Worm (Caenorhabditis elegans) whole organism, young adult: Measurements from ENCODE around the gene nspd-7.
A peak's percentile ranks its signal among the peaks of the same experiment; 100 is the strongest.

ENCODE experiments used
- B0019.2 ChIP-seq: fragments of 200-800 bp; sonication (Bioruptor generic); conservative IDR thresholded peaks from 2 replicates; pipeline ENCODE4 v1.3.6; 2022; ENCODE audit warnings: missing genetic modification reagents, missing genetic modification characterization, missing compliant biosample characterization
- B0336.3 ChIP-seq: fragments of 200-800 bp; sonication (Bioruptor generic); IDR thresholded peaks from 2 replicates; pipeline ENCODE4 v1.3.6; 2022; ENCODE audit warnings: missing genetic modification characterization, missing compliant biosample characterization
- C17E4.6 ChIP-seq: fragments of 200-800 bp; sonication (Bioruptor generic); IDR thresholded peaks from 2 replicates; pipeline ENCODE4 v1.3.6; 2022; ENCODE audit warnings: missing genetic modification reagents, missing genetic modification characterization, missing compliant biosample characterization
- D2030.7 ChIP-seq: fragments of 200-800 bp; sonication (Bioruptor generic); IDR thresholded peaks from 2 replicates; pipeline ENCODE4 v1.3.6; 2022; ENCODE audit warnings: missing genetic modification reagents, missing genetic modification characterization, missing compliant biosample characterization
- F10E7.11 ChIP-seq: sonication (generic microtip); optimal IDR thresholded peaks from 2 replicates; lab custom pipeline; 2017; ENCODE audit warnings: mild to moderate bottlenecking, missing genetic modification characterization, moderate library complexity, missing compliant biosample characterization
- F33H1.4 ChIP-seq: fragments of 200-800 bp; sonication (Bioruptor generic); IDR thresholded peaks from 2 replicates; pipeline ENCODE4 v1.3.6; 2022; ENCODE audit warnings: missing genetic modification reagents, missing genetic modification characterization, missing compliant biosample characterization
- F39B2.1 ChIP-seq: fragments of 200-800 bp; sonication (Bioruptor generic); IDR thresholded peaks from 2 replicates; pipeline ENCODE4 v1.3.6; 2022; ENCODE audit warnings: missing genetic modification reagents, missing genetic modification characterization, missing compliant biosample characterization
- F52B5.7 ChIP-seq: sonication (generic microtip); optimal IDR thresholded peaks from 2 replicates; lab custom pipeline; 2016; ENCODE audit warnings: mild to moderate bottlenecking, missing genetic modification characterization, missing compliant biosample characterization
- F55B11.4 ChIP-seq: sonication (generic microtip); optimal IDR thresholded peaks from 2 replicates; lab custom pipeline; 2016; ENCODE audit warnings: missing compliant biosample characterization, missing genetic modification characterization, borderline replicate concordance; ENCODE audit not compliant: insufficient read depth
- F57A8.1 ChIP-seq: fragments of 200-800 bp; sonication (Bioruptor generic); optimal IDR thresholded peaks from 2 replicates; lab custom pipeline; 2018; ENCODE audit warnings: mild to moderate bottlenecking, missing genetic modification characterization, moderate library complexity, missing compliant biosample characterization
- T07F8.4 ChIP-seq: sonication (generic microtip); optimal IDR thresholded peaks from 2 replicates; lab custom pipeline; 2016; ENCODE audit warnings: mild to moderate bottlenecking, missing genetic modification characterization, moderate library complexity, missing compliant biosample characterization
- Y53G8AR.9 ChIP-seq: fragments of 200-800 bp; sonication (Bioruptor generic); conservative IDR thresholded peaks from 2 replicates; pipeline ENCODE4 v1.3.6; 2022; ENCODE audit warnings: missing genetic modification reagents, missing genetic modification characterization, missing compliant biosample characterization
- akir-1 ChIP-seq: fragments of 200-800 bp; sonication (Bioruptor generic); optimal IDR thresholded peaks from 2 replicates; lab custom pipeline; 2018; ENCODE audit warnings: mild to moderate bottlenecking, missing genetic modification characterization, moderate library complexity, missing compliant biosample characterization
- atf-7 ChIP-seq: sonication (generic microtip); optimal IDR thresholded peaks from 2 replicates; lab custom pipeline; 2017; ENCODE audit warnings: mild to moderate bottlenecking, missing genetic modification characterization, missing compliant biosample characterization
- attf-6 ChIP-seq: fragments of 200-800 bp; sonication (Bioruptor generic); IDR thresholded peaks from 2 replicates; pipeline ENCODE4 v1.3.6; 2022; ENCODE audit warnings: missing genetic modification reagents, missing genetic modification characterization, missing compliant biosample characterization
- bed-2 ChIP-seq: fragments of 200-800 bp; sonication (Bioruptor generic); IDR thresholded peaks from 2 replicates; pipeline ENCODE4 v1.3.6; 2022; ENCODE audit warnings: missing genetic modification reagents, missing genetic modification characterization, missing compliant biosample characterization
- ccch-3 ChIP-seq: fragments of 200-800 bp; sonication (Bioruptor generic); optimal IDR thresholded peaks from 2 replicates; lab custom pipeline; 2018; ENCODE audit warnings: mild to moderate bottlenecking, missing genetic modification characterization, missing compliant biosample characterization
- ceh-40 ChIP-seq: fragments of 200-800 bp; sonication (Bioruptor generic); IDR thresholded peaks from 2 replicates; pipeline ENCODE4 v1.3.6; 2022; ENCODE audit warnings: missing genetic modification characterization, missing compliant biosample characterization
- ceh-79 ChIP-seq: sonication (generic microtip); optimal IDR thresholded peaks from 2 replicates; lab custom pipeline; 2017; ENCODE audit warnings: mild to moderate bottlenecking, missing genetic modification characterization, missing compliant biosample characterization
- dpff-1 ChIP-seq: sonication (generic microtip); optimal IDR thresholded peaks from 2 replicates; lab custom pipeline; 2017; ENCODE audit warnings: mild to moderate bottlenecking, missing genetic modification characterization, missing compliant biosample characterization
- ets-4 ChIP-seq: fragments of 200-800 bp; sonication (Bioruptor generic); optimal IDR thresholded peaks from 2 replicates; lab custom pipeline; 2018; ENCODE audit warnings: mild to moderate bottlenecking, missing genetic modification characterization, missing compliant biosample characterization
- gei-17 ChIP-seq: fragments of 200-800 bp; sonication (Bioruptor generic); optimal IDR thresholded peaks from 2 replicates; lab custom pipeline; 2018; ENCODE audit warnings: mild to moderate bottlenecking, missing genetic modification characterization, missing compliant biosample characterization
- him-1 ChIP-seq: sonication (generic microtip); optimal IDR thresholded peaks from 2 replicates; lab custom pipeline; 2016; ENCODE audit warnings: missing genotype, missing genetic modification reagents, missing genetic modification characterization, missing compliant biosample characterization
- hrde-1 ChIP-seq: sonication (generic microtip); optimal IDR thresholded peaks from 2 replicates; lab custom pipeline; 2016; ENCODE audit warnings: missing genetic modification characterization, mild to moderate bottlenecking, missing compliant biosample characterization, moderate library complexity, missing genotype, missing genetic modification reagents, borderline replicate concordance
- let-607 ChIP-seq, 2 experiments: fragments of 200-800 bp in 1 of 2; sonication (Bioruptor generic) in 1 of 2; sonication (generic microtip) in 1 of 2; optimal IDR thresholded peaks; 2 replicates each; lab custom pipeline; 2016 to 2018; ENCODE audit warnings: mild to moderate bottlenecking in 2 of 2, missing compliant biosample characterization in 2 of 2, missing genetic modification characterization in 2 of 2, moderate library complexity in 2 of 2, missing genotype in 1 of 2
- lsl-1 ChIP-seq: fragments of 200-800 bp; sonication (Bioruptor generic); optimal IDR thresholded peaks from 2 replicates; lab custom pipeline; 2018; ENCODE audit warnings: mild to moderate bottlenecking, missing genetic modification characterization, moderate library complexity, missing compliant biosample characterization
- madf-6 ChIP-seq: fragments of 200-800 bp; sonication (Bioruptor generic); IDR thresholded peaks from 2 replicates; pipeline ENCODE4 v1.3.6; 2022; ENCODE audit warnings: missing genetic modification reagents, missing genetic modification characterization, missing compliant biosample characterization
- nfya-2 ChIP-seq: fragments of 200-800 bp; sonication (Bioruptor generic); IDR thresholded peaks from 2 replicates; pipeline ENCODE4 v1.3.6; 2022; ENCODE audit warnings: missing genetic modification reagents, missing genetic modification characterization, missing compliant biosample characterization
- nfyb-1 ChIP-seq: fragments of 200-800 bp; sonication (Bioruptor generic); IDR thresholded peaks from 2 replicates; pipeline ENCODE4 v1.3.6; 2022; ENCODE audit warnings: missing genetic modification reagents, missing genetic modification characterization, missing compliant biosample characterization
- nhr-179 ChIP-seq: sonication (generic microtip); optimal IDR thresholded peaks from 2 replicates; lab custom pipeline; 2016; ENCODE audit warnings: mild to moderate bottlenecking, missing genetic modification characterization, missing compliant biosample characterization
- nhr-80 ChIP-seq: sonication (generic microtip); optimal IDR thresholded peaks from 2 replicates; lab custom pipeline; 2016; ENCODE audit warnings: missing genetic modification characterization, missing compliant biosample characterization
- rec-8 ChIP-seq, 2 experiments: sonication (generic microtip); optimal IDR thresholded peaks; 2 replicates each; lab custom pipeline; 2016; ENCODE audit warnings: mild to moderate bottlenecking in 2 of 2, missing genetic modification characterization in 2 of 2, missing genetic modification reagents in 2 of 2, missing genotype in 2 of 2, missing biosample characterization in 1 of 2, missing compliant biosample characterization in 1 of 2, moderate library complexity in 1 of 2
- repo-1 ChIP-seq: sonication (generic microtip); optimal IDR thresholded peaks from 2 replicates; lab custom pipeline; 2017; ENCODE audit warnings: mild to moderate bottlenecking, missing genetic modification characterization, missing compliant biosample characterization
- snpc-3.4 ChIP-seq: sonication (generic microtip); optimal IDR thresholded peaks from 2 replicates; lab custom pipeline; 2017; ENCODE audit warnings: missing genetic modification characterization, mild to moderate bottlenecking, missing compliant biosample characterization, antibody characterized with exemption, moderate library complexity, missing genotype, missing genetic modification reagents
- snpc-4 ChIP-seq, 5 experiments: fragments of 150-350 bp in 1 of 5; sonication (generic microtip) in 4 of 5; optimal IDR thresholded peaks; 2 replicates each; lab custom pipeline; 2014 to 2018; ENCODE audit warnings: missing genetic modification characterization in 5 of 5, missing biosample characterization in 3 of 5, antibody characterized with exemption in 2 of 5, mild to moderate bottlenecking in 2 of 5, missing compliant biosample characterization in 2 of 5, missing genotype in 2 of 5, moderate library complexity in 2 of 5, missing genetic modification reagents in 1 of 5
- sptf-2 ChIP-seq: fragments of 200-800 bp; sonication (Bioruptor generic); optimal IDR thresholded peaks from 2 replicates; lab custom pipeline; 2018; ENCODE audit warnings: mild to moderate bottlenecking, missing genetic modification characterization, missing compliant biosample characterization
- tbp1 ChIP-seq: fragments of 200-800 bp; sonication (Bioruptor generic); optimal IDR thresholded peaks from 2 replicates; lab custom pipeline; 2018; ENCODE audit warnings: mild to moderate bottlenecking, missing genetic modification characterization, missing compliant biosample characterization
- unc-130 ChIP-seq: sonication (generic microtip); optimal IDR thresholded peaks from 2 replicates; lab custom pipeline; 2016; ENCODE audit warnings: missing genetic modification reagents, missing genetic modification characterization, missing compliant biosample characterization
- ztf-18 ChIP-seq: sonication (generic microtip); optimal IDR thresholded peaks from 2 replicates; lab custom pipeline; 2016; ENCODE audit warnings: missing genotype, mild to moderate bottlenecking, missing genetic modification characterization, missing compliant biosample characterization
- ztf-3 ChIP-seq: fragments of 200-800 bp; sonication (Bioruptor generic); optimal IDR thresholded peaks from 2 replicates; lab custom pipeline; 2018; ENCODE audit warnings: mild to moderate bottlenecking, missing genetic modification characterization, missing compliant biosample characterization
- ztf-6 ChIP-seq: fragments of 200-800 bp; sonication (Bioruptor generic); IDR thresholded peaks from 2 replicates; pipeline ENCODE4 v1.3.6; 2022; ENCODE audit warnings: missing genetic modification reagents, missing genetic modification characterization, missing compliant biosample characterization

The nspd-7 gene

ce11 chrIV:10288575-10288974 lies 19.6 kb upstream of the nspd-7 start:
- TF ChIP-seq D2030.7 (GFP tag; lab: Robert Waterston, UW): no peak
- TF ChIP-seq snpc-4 (GFP tag; optimal IDR thresholded peaks at IDR 0.05; lab: Kevin White, UChicago): no peak
- TF ChIP-seq snpc-4 (tag; optimal IDR thresholded peaks at IDR 0.05; lab: Kevin White, UChicago): no peak
- no peak for TF ChIP-seq ceh-79 (tag; lab: Kevin White, UChicago)
- no peak for TF ChIP-seq madf-6
- TF ChIP-seq akir-1 (GFP tag; lab: Kevin White, UChicago): no peak
- no peak for TF ChIP-seq gei-17 (GFP tag; lab: Kevin White, UChicago)
- no peak for TF ChIP-seq tbp1 (GFP tag; lab: Kevin White, UChicago)
- no peak for TF ChIP-seq nhr-80 (tag; lab: Kevin White, UChicago)
- TF ChIP-seq F52B5.7 (tag; lab: Kevin White, UChicago): no peak
- TF ChIP-seq F10E7.11 (tag; lab: Kevin White, UChicago): no peak
- no peak for TF ChIP-seq unc-130 (GFP tag; lab: Kevin White, UChicago)
- TF ChIP-seq B0019.2 (GFP tag; lab: Robert Waterston, UW): no peak
- no peak for TF ChIP-seq C17E4.6 (GFP tag; lab: Robert Waterston, UW)
- TF ChIP-seq him-1 (tag; lab: Kevin White, UChicago): no peak
- no peak for TF ChIP-seq T07F8.4 (tag; lab: Kevin White, UChicago)
- no peak for TF ChIP-seq B0336.3 (GFP tag; lab: Robert Waterston, UW)
- no peak for TF ChIP-seq Y53G8AR.9 (GFP tag; lab: Robert Waterston, UW)
- no peak for TF ChIP-seq dpff-1 (tag; lab: Kevin White, UChicago)
- TF ChIP-seq attf-6 (GFP tag; lab: Robert Waterston, UW): no peak
- no peak for TF ChIP-seq ztf-3 (GFP tag; lab: Kevin White, UChicago)

ce11 chrIV:10286655-10287054 lies 17.7 kb upstream of the nspd-7 start, which contains the start of gene ebax-1:
Gene ebax-1, plus strand, starts transcription at chrIV:10286955.
- TF ChIP-seq T07F8.4 (tag; lab: Kevin White, UChicago) (no peak), nhr-179 (tag; lab: Kevin White, UChicago) (no peak), F57A8.1 (no peak), F39B2.1 (GFP tag; lab: Robert Waterston, UW) (no peak)

- TF ChIP-seq F33H1.4 (GFP tag; lab: Robert Waterston, UW): peak; percentile 68
- TF ChIP-seq nfya-2 (GFP tag; lab: Robert Waterston, UW): no peak
- TF ChIP-seq repo-1 (tag; lab: Kevin White, UChicago): no peak
- TF ChIP-seq madf-6: peak; percentile 43; the same call in 1 of the 2 replicates
- TF ChIP-seq snpc-4 (GFP tag; optimal IDR thresholded peaks at IDR 0.05; lab: Kevin White, UChicago): no peak
- no peak for TF ChIP-seq snpc-4 (tag; optimal IDR thresholded peaks at IDR 0.05; lab: Kevin White, UChicago)
- peak; percentile 69 for TF ChIP-seq lsl-1 (GFP tag; lab: Kevin White, UChicago)
- TF ChIP-seq sptf-2 (GFP tag; lab: Kevin White, UChicago): no peak
These were observed 16.3 kb upstream of the nspd-7 start for ce11 chrIV:10285328-10285727.

ce11 chrIV:10284194-10284910 lies 15.4 kb upstream of the nspd-7 start, which contains the start of gene rad-51:
Gene rad-51, minus strand, starts transcription at chrIV:10284244.
- no peak for TF ChIP-seq nfyb-1
- no peak for TF ChIP-seq akir-1 (GFP tag; lab: Kevin White, UChicago)
- no peak for TF ChIP-seq rec-8 (tag; optimal IDR thresholded peaks at IDR 0.05; lab: Kevin White, UChicago)
- TF ChIP-seq bed-2 (GFP tag; lab: Robert Waterston, UW): no peak
- no peak for TF ChIP-seq ets-4 (GFP tag; lab: Kevin White, UChicago)
- TF ChIP-seq let-607 (tag; optimal IDR thresholded peaks at IDR 0.05; lab: Kevin White, UChicago): no peak
- TF ChIP-seq D2030.7 (GFP tag; lab: Robert Waterston, UW): no peak
- TF ChIP-seq ztf-18 (tag; lab: Kevin White, UChicago): peak; percentile 19
- no peak for TF ChIP-seq ceh-40
- no peak for TF ChIP-seq ccch-3 (GFP tag; lab: Kevin White, UChicago)
- TF ChIP-seq Y53G8AR.9 (GFP tag; lab: Robert Waterston, UW): no peak
- TF ChIP-seq hrde-1 (tag; lab: Kevin White, UChicago): no peak
- peak; percentile 38 for TF ChIP-seq snpc-3.4 (tag; lab: Kevin White, UChicago)
- TF ChIP-seq unc-130 (GFP tag; lab: Kevin White, UChicago): no peak
- no peak for TF ChIP-seq ztf-6 (GFP tag; lab: Robert Waterston, UW)
- no peak for TF ChIP-seq atf-7
- no peak for TF ChIP-seq F55B11.4
